Fruit fly (Drosophila melanogaster) whole organism, embryonic: ENCODE measurements around the gene Acp63F.

Experiments
- Asciz ChIP-seq: fragments of 200-800 bp; sonication (Bioruptor generic); optimal IDR thresholded peaks from 2 replicates; lab custom pipeline; 2017; ENCODE audit warnings: missing biosample characterization, mild to moderate bottlenecking, missing genetic modification characterization, missing genetic modification reagents
- Awh ChIP-seq: fragments of 200-800 bp; sonication (Bioruptor generic); IDR thresholded peaks from 2 replicates; pipeline ENCODE4, ENCODE4 v1.3.6; 2022; ENCODE audit warnings: missing biosample characterization, missing genetic modification characterization
- CG10209 ChIP-seq: fragments of 200-800 bp; sonication (Bioruptor generic); optimal IDR thresholded peaks from 3 replicates; lab custom pipeline; 2017; ENCODE audit warnings: missing biosample characterization, mild to moderate bottlenecking, missing genetic modification characterization, missing genetic modification reagents
- CG12942 ChIP-seq: fragments of 200-800 bp; sonication (Bioruptor generic); optimal IDR thresholded peaks from 3 replicates; lab custom pipeline; 2016; ENCODE audit warnings: missing biosample characterization, missing genetic modification characterization
- CG15601 ChIP-seq: fragments of 200-800 bp; sonication (Bioruptor generic); optimal IDR thresholded peaks from 3 replicates; lab custom pipeline; 2019; ENCODE audit warnings: missing biosample characterization, mild to moderate bottlenecking, missing genetic modification characterization, moderate library complexity
- CG17912 ChIP-seq: fragments of 200-800 bp; sonication (Bioruptor generic); optimal IDR thresholded peaks from 2 replicates; lab custom pipeline; 2018; ENCODE audit warnings: missing biosample characterization, mild to moderate bottlenecking, missing genetic modification characterization
- CG18599 ChIP-seq: fragments of 200-800 bp; sonication (Bioruptor generic); optimal IDR thresholded peaks from 3 replicates; lab custom pipeline; 2017; ENCODE audit warnings: missing biosample characterization, missing genetic modification characterization, mild to moderate bottlenecking, moderate library complexity, missing genetic modification reagents
- CG2120 ChIP-seq: fragments of 200-800 bp; sonication (Bioruptor generic); optimal IDR thresholded peaks from 3 replicates; lab custom pipeline; 2016; ENCODE audit warnings: missing biosample characterization, missing genetic modification characterization
- CG32772 ChIP-seq: fragments of 200-800 bp; sonication (Bioruptor generic); IDR thresholded peaks from 2 replicates; pipeline ENCODE4 v1.3.6; 2022; ENCODE audit warnings: missing biosample characterization, missing genetic modification characterization
- CG33557 ChIP-seq: fragments of 200-800 bp; sonication (Bioruptor generic); optimal IDR thresholded peaks from 2 replicates; lab custom pipeline; 2019; ENCODE audit warnings: missing biosample characterization, mild to moderate bottlenecking, missing genetic modification characterization, moderate library complexity
- CG34224 ChIP-seq: fragments of 200-800 bp; sonication (Bioruptor generic); IDR thresholded peaks from 3 replicates; pipeline ENCODE4 v1.3.6; 2022; ENCODE audit warnings: missing biosample characterization, missing genetic modification characterization; ENCODE audit not compliant: partially characterized antibody
- CG3726 ChIP-seq: fragments of 200-800 bp; sonication (Bioruptor generic); IDR thresholded peaks from 3 replicates; pipeline ENCODE4, ENCODE4 v1.3.6; 2022; ENCODE audit warnings: missing biosample characterization, missing genetic modification characterization
- CG6791 ChIP-seq: fragments of 200-800 bp; sonication (Bioruptor generic); IDR thresholded peaks from 3 replicates; pipeline ENCODE4 v1.3.6; 2022; ENCODE audit warnings: missing biosample characterization, missing genetic modification characterization; ENCODE audit not compliant: partially characterized antibody
- CG7987 ChIP-seq: fragments of 200-800 bp; sonication (Bioruptor generic); optimal IDR thresholded peaks from 2 replicates; lab custom pipeline; 2018; ENCODE audit warnings: missing biosample characterization, mild to moderate bottlenecking, missing genetic modification characterization, moderate library complexity
- CG8290 ChIP-seq, 3 experiments: fragments of 200-800 bp; sonication (Bioruptor generic); optimal IDR thresholded peaks; 2 replicates each; lab custom pipeline; 2016 to 2019; ENCODE audit warnings: missing biosample characterization in 3 of 3, missing genetic modification characterization in 3 of 3, mild to moderate bottlenecking in 2 of 3, moderate library complexity in 1 of 3
- CG9876 ChIP-seq: fragments of 200-800 bp; sonication (Bioruptor generic); optimal IDR thresholded peaks from 2 replicates; lab custom pipeline; 2016; ENCODE audit warnings: missing biosample characterization, missing genetic modification characterization
- D19A ChIP-seq: fragments of 200-800 bp; optimal IDR thresholded peaks from 3 replicates; lab custom pipeline; 2019; ENCODE audit warnings: missing biosample characterization, mild to moderate bottlenecking, missing genetic modification characterization, moderate library complexity
- Dek ChIP-seq: fragments of 200-800 bp; sonication (Bioruptor generic); optimal IDR thresholded peaks from 3 replicates; lab custom pipeline; 2019; ENCODE audit warnings: missing biosample characterization, mild to moderate bottlenecking, missing genetic modification characterization, moderate library complexity
- Doc2 ChIP-seq: fragments of 200-800 bp; sonication (Bioruptor generic); IDR thresholded peaks from 2 replicates; pipeline ENCODE4 v1.3.6; 2022; ENCODE audit warnings: missing biosample characterization, missing genetic modification characterization
- Dp ChIP-seq: fragments of 200-800 bp; sonication (Bioruptor generic); optimal IDR thresholded peaks from 2 replicates; lab custom pipeline; 2018; ENCODE audit warnings: missing biosample characterization, mild to moderate bottlenecking, missing genetic modification characterization, moderate library complexity
- Drgx ChIP-seq: fragments of 200-800 bp; sonication (Bioruptor generic); IDR thresholded peaks from 2 replicates; pipeline ENCODE4 v1.3.6; 2022; ENCODE audit warnings: missing biosample characterization, missing genetic modification characterization
- E2f2 ChIP-seq: fragments of 200-800 bp; sonication (Bioruptor generic); IDR thresholded peaks from 2 replicates; pipeline ENCODE4 v1.3.6; 2022; ENCODE audit warnings: missing biosample characterization, missing genetic modification characterization
- HLHmδ ChIP-seq: fragments of 200-800 bp; sonication (Bioruptor generic); optimal IDR thresholded peaks from 2 replicates; lab custom pipeline; 2018; ENCODE audit warnings: missing biosample characterization, mild to moderate bottlenecking, missing genetic modification characterization, moderate library complexity
- HmgZ ChIP-seq: fragments of 200-800 bp; sonication (Bioruptor generic); optimal IDR thresholded peaks from 2 replicates; lab custom pipeline; 2018; ENCODE audit warnings: missing biosample characterization, mild to moderate bottlenecking, missing genetic modification characterization
- Hmr ChIP-seq: fragments of 200-800 bp; sonication (Bioruptor generic); optimal IDR thresholded peaks from 3 replicates; lab custom pipeline; 2017; ENCODE audit warnings: mild to moderate bottlenecking, missing biosample characterization, missing genetic modification reagents, missing genetic modification characterization
- Hmx ChIP-seq: fragments of 200-800 bp; sonication (Bioruptor generic); optimal IDR thresholded peaks from 2 replicates; lab custom pipeline; 2016; ENCODE audit warnings: missing biosample characterization, missing genetic modification characterization
- Hsf ChIP-seq: fragments of 200-800 bp; sonication (Bioruptor generic); optimal IDR thresholded peaks from 3 replicates; lab custom pipeline; 2016; ENCODE audit warnings: missing biosample characterization, missing genetic modification characterization
- Jarid2 ChIP-seq: fragments of 200-800 bp; sonication (Bioruptor generic); optimal IDR thresholded peaks from 3 replicates; lab custom pipeline; 2017; ENCODE audit warnings: mild to moderate bottlenecking, missing biosample characterization, missing genetic modification reagents, missing genetic modification characterization
- Mad ChIP-seq: fragments of 200-800 bp; sonication (Bioruptor generic); optimal IDR thresholded peaks from 2 replicates; lab custom pipeline; 2016; ENCODE audit warnings: missing biosample characterization, missing genetic modification characterization
- Max ChIP-seq: fragments of 200-800 bp; sonication (Bioruptor generic); optimal IDR thresholded peaks from 2 replicates; lab custom pipeline; 2016; ENCODE audit warnings: missing biosample characterization, mild to moderate bottlenecking, missing genetic modification characterization
- Oaz ChIP-seq: fragments of 200-800 bp; sonication (Bioruptor generic); IDR thresholded peaks from 2 replicates; pipeline ENCODE4 v1.3.6; 2022; ENCODE audit warnings: missing biosample characterization, missing genetic modification characterization
- Rfx ChIP-seq: fragments of 200-800 bp; sonication (Bioruptor generic); IDR thresholded peaks from 2 replicates; pipeline ENCODE4 v1.3.6; 2022; ENCODE audit warnings: missing biosample characterization, missing genetic modification characterization
- Scr ChIP-seq: fragments of 200-800 bp; sonication (Bioruptor generic); IDR thresholded peaks from 2 replicates; pipeline ENCODE4 v1.3.6; 2022; ENCODE audit warnings: missing biosample characterization, missing genetic modification characterization; ENCODE audit not compliant: partially characterized antibody
- aop ChIP-seq: fragments of 200-800 bp; sonication (Bioruptor generic); IDR thresholded peaks from 2 replicates; pipeline ENCODE4 v1.3.6; 2022; ENCODE audit warnings: missing biosample characterization, missing genetic modification characterization
- ara ChIP-seq: fragments of 200-800 bp; sonication (Bioruptor generic); IDR thresholded peaks from 2 replicates; pipeline ENCODE4 v1.3.6; 2022; ENCODE audit warnings: missing biosample characterization, missing genetic modification characterization
- br ChIP-seq: fragments of >200 bp; optimal IDR thresholded peaks from 2 replicates; lab custom pipeline; 2017
- cato ChIP-seq: fragments of 200-800 bp; sonication (Bioruptor generic); optimal IDR thresholded peaks from 2 replicates; lab custom pipeline; 2016; ENCODE audit warnings: missing biosample characterization, missing genetic modification characterization, borderline replicate concordance
- dysf ChIP-seq: fragments of 200-800 bp; sonication (Bioruptor generic); IDR thresholded peaks from 3 replicates; pipeline ENCODE4 v1.3.6; 2022; ENCODE audit warnings: missing biosample characterization, missing genetic modification characterization
- eve ChIP-seq, 2 experiments: fragments of >200 bp; optimal IDR thresholded peaks; 2 replicates each; lab custom pipeline; 2017; ENCODE audit warnings: missing biosample characterization in 2 of 2, missing genetic modification characterization in 2 of 2
- fd102C ChIP-seq: fragments of 200-800 bp; sonication (Bioruptor generic); optimal IDR thresholded peaks from 2 replicates; lab custom pipeline; 2018; ENCODE audit warnings: missing biosample characterization, mild to moderate bottlenecking, missing genetic modification characterization, moderate library complexity
- fru ChIP-seq: fragments of >200 bp; optimal IDR thresholded peaks from 2 replicates; lab custom pipeline; 2017
- hth ChIP-seq: fragments of >200 bp; optimal IDR thresholded peaks from 2 replicates; lab custom pipeline; 2017; ENCODE audit warnings: inconsistent platforms
- lmd ChIP-seq: fragments of 200-800 bp; sonication (Bioruptor generic); IDR thresholded peaks from 2 replicates; pipeline ENCODE4 v1.3.6; 2022; ENCODE audit warnings: missing biosample characterization, missing genetic modification characterization
- nerfin-2 ChIP-seq: fragments of 200-800 bp; sonication (Bioruptor generic); IDR thresholded peaks from 2 replicates; pipeline ENCODE4 v1.3.6; 2022; ENCODE audit warnings: missing biosample characterization, missing genetic modification characterization; ENCODE audit not compliant: partially characterized antibody
- pita ChIP-seq: fragments of 200-800 bp; sonication (Bioruptor generic); optimal IDR thresholded peaks from 2 replicates; lab custom pipeline; 2017; ENCODE audit warnings: missing biosample characterization, mild to moderate bottlenecking, missing genetic modification characterization
- pum ChIP-seq: fragments of 200-800 bp; sonication (Bioruptor generic); optimal IDR thresholded peaks from 2 replicates; lab custom pipeline; 2016; ENCODE audit warnings: missing biosample characterization, missing genetic modification characterization
- run ChIP-seq: fragments of 200-800 bp; sonication (Bioruptor generic); optimal IDR thresholded peaks from 3 replicates; lab custom pipeline; 2018; ENCODE audit warnings: missing biosample characterization, mild to moderate bottlenecking, missing genetic modification characterization
- seq ChIP-seq: fragments of 200-800 bp; sonication (Bioruptor generic); IDR thresholded peaks from 2 replicates; pipeline ENCODE4 v1.3.6; 2022; ENCODE audit warnings: missing biosample characterization, missing genetic modification characterization
- sr ChIP-seq: fragments of 200-800 bp; sonication (Bioruptor generic); IDR thresholded peaks from 3 replicates; pipeline ENCODE4 v1.3.6; 2022; ENCODE audit warnings: missing biosample characterization, missing genetic modification characterization
- ssp ChIP-seq: fragments of 200-800 bp; sonication (Bioruptor generic); IDR thresholded peaks from 2 replicates; pipeline ENCODE4 v1.3.6; 2022; ENCODE audit warnings: missing biosample characterization, missing genetic modification characterization
- tin ChIP-seq: fragments of 200-800 bp; sonication (Bioruptor generic); optimal IDR thresholded peaks from 3 replicates; lab custom pipeline; 2016; ENCODE audit warnings: missing biosample characterization, missing genetic modification characterization
- wor ChIP-seq: fragments of 200-800 bp; sonication (Bioruptor generic); IDR thresholded peaks from 2 replicates; pipeline ENCODE4 v1.3.6; 2022; ENCODE audit warnings: missing biosample characterization, missing genetic modification characterization

The Acp63F gene

dm6 chr3L:3797681-3798080 lies 18.5 kb downstream of the Acp63F start (continued):
- TF ChIP-seq run: no peak
- TF ChIP-seq Awh: no peak
- TF ChIP-seq tin (GFP tag; lab: Kevin White, UChicago): no peak
- peak; percentile 3 for TF ChIP-seq CG18599
- TF ChIP-seq HLHmδ (GFP tag; lab: Kevin White, UChicago): no peak
- no peak for TF ChIP-seq CG12942
- TF ChIP-seq CG32772 (GFP tag; lab: Robert Waterston, UW): no peak
- no peak for TF ChIP-seq fd102C (GFP tag; lab: Kevin White, UChicago)
- no peak for TF ChIP-seq Asciz (GFP tag; lab: Kevin White, UChicago)
- TF ChIP-seq Max (GFP tag; lab: Kevin White, UChicago): no peak
- TF ChIP-seq Dp (GFP tag; lab: Kevin White, UChicago): no peak
- no peak for TF ChIP-seq CG3726 (GFP tag; lab: Robert Waterston, UW)
- 0 out of 2 replicates have a peak, but pooled peaks have one; percentile 12 for TF ChIP-seq Rfx (GFP tag; lab: Robert Waterston, UW)
- TF ChIP-seq br (lab: Kevin White, UChicago): no peak
- no peak for TF ChIP-seq Jarid2 (GFP tag; lab: Kevin White, UChicago)
- no peak for TF ChIP-seq pita
- no peak for TF ChIP-seq Dek
- TF ChIP-seq E2f2: no peak
- TF ChIP-seq HmgZ (tag; lab: Kevin White, UChicago): no peak
- TF ChIP-seq D19A (tag; lab: Kevin White, UChicago): no peak
- no peak for TF ChIP-seq sr (GFP tag; lab: Robert Waterston, UW)
- TF ChIP-seq CG10209: no peak
- no peak for TF ChIP-seq CG8290 (GFP tag; optimal IDR thresholded peaks at IDR 0.05; lab: Kevin White, UChicago)
- peak in 1 of 2 experiments; percentile 59 for TF ChIP-seq CG8290 (tag; optimal IDR thresholded peaks at IDR 0.05; lab: Kevin White, UChicago)
- no peak for TF ChIP-seq Scr (GFP tag; lab: Robert Waterston, UW)
- 0 out of 2 replicates have a peak, but pooled peaks have one; percentile 4 for TF ChIP-seq ssp (GFP tag; lab: Robert Waterston, UW)
- TF ChIP-seq eve (GFP tag; optimal IDR thresholded peaks at IDR 0.05; lab: Kevin White, UChicago): no peak
- no peak for TF ChIP-seq Doc2
- no peak for TF ChIP-seq CG17912 (GFP tag; lab: Kevin White, UChicago)
- no peak for TF ChIP-seq lmd
- no peak for TF ChIP-seq CG7987 (GFP tag; lab: Kevin White, UChicago)
- no peak for TF ChIP-seq CG9876
- no peak for TF ChIP-seq Oaz (GFP tag; lab: Robert Waterston, UW)
- 0 out of 2 replicates have a peak, but pooled peaks have one; percentile 25 for TF ChIP-seq seq
- TF ChIP-seq wor: no peak
- no peak for TF ChIP-seq nerfin-2 (GFP tag; lab: Robert Waterston, UW)
- no peak for TF ChIP-seq Hsf (GFP tag; lab: Kevin White, UChicago)
- no peak for TF ChIP-seq ara (GFP tag; lab: Robert Waterston, UW)
- no peak for TF ChIP-seq Mad (GFP tag; lab: Kevin White, UChicago)
- TF ChIP-seq CG34224 (GFP tag; lab: Robert Waterston, UW): no peak
- TF ChIP-seq Hmx (GFP tag; lab: Kevin White, UChicago): no peak
- no peak for TF ChIP-seq cato
- TF ChIP-seq dysf (GFP tag; lab: Robert Waterston, UW): no peak
- TF ChIP-seq CG33557 (GFP tag; lab: Kevin White, UChicago): no peak
- TF ChIP-seq Drgx: no peak
- peak; percentile 26 for TF ChIP-seq CG2120 (GFP tag; lab: Kevin White, UChicago)
- TF ChIP-seq fru (lab: Kevin White, UChicago): no peak
- TF ChIP-seq CG6791 (GFP tag; lab: Robert Waterston, UW): no peak
- no peak for TF ChIP-seq pum (GFP tag; lab: Kevin White, UChicago)
- TF ChIP-seq Hmr (GFP tag; lab: Kevin White, UChicago): no peak
- TF ChIP-seq aop (GFP tag; lab: Robert Waterston, UW): no peak
- no peak for TF ChIP-seq CG15601 (tag; lab: Kevin White, UChicago)
- no peak for TF ChIP-seq hth (lab: Kevin White, UChicago)
